Worm (Caenorhabditis elegans): ENCODE measurements around the gene ZC373.3.

DNA sequence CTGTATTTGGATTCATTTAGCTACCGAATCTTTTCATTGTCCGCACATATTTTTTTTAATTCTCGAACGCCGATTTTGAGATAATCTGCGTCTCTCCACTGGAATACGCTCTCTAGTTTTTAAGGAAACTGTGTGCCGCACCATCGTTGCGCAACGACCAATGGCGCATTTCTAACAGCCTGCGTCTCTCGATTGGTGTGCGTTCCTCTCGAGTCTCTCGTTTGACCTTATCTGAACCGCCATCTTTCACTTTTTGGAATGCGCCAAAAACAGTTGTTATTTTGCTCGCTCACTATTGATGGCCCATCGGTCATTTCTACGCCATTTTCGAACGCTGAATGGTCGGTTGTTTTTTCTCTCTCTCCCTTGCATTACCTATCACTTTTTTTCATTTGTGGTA lies 22.9 kb downstream of the ZC373.3 start:
- TF ChIP-seq pes-1 (GFP tag; IDR thresholded peaks at IDR 0.05) (no peak), ama-1 (optimal IDR thresholded peaks at IDR 0.05) (no peak), ceh-36 (tag; optimal IDR thresholded peaks at IDR 0.05) (no peak), flt-1 (GFP tag; IDR thresholded peaks at IDR 0.05) (no peak)

All from whole organism, early embryonic.